Fruit fly (Drosophila melanogaster): Measurements from ENCODE around the gene CG9776.

DNA sequence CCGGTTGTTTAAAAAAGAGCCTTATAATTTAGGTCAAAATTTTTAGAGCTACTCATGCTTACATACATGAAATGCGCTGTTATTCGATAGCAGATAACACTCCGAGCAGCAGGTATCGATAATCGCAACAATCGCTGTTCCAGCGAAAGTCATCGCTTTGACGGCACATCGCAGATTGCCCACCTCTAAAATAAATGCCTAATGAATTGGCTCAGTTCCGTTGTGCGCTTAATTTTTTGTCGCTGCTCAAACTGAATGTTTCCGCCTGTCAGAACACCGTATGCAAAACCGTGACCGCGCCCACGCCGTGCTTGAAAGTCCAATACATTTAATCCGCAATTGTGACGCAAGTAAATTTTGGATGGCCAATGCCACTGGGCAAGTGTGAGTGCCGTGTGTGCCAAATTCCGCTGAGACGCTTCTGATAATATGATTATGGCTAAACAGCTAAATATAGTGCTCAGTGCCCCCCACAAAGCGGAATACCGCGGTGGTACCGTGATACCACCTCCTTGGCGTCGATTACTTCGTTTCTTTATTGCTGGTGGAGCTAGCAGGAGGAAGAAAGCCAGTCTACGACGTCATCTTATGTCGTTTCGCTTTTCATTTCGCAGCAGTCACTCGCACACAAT lies 14.2 kb downstream of the CG9776 start, which contains the start of gene CG9795:
- no peak for TF ChIP-seq h (GFP tag; optimal IDR thresholded peaks at IDR 0.05)
- TF ChIP-seq Hr78 (GFP tag; optimal IDR thresholded peaks at IDR 0.05): no peak
- TF ChIP-seq tai (GFP tag; optimal IDR thresholded peaks at IDR 0.05): no peak
- no peak for TF ChIP-seq brk (GFP tag; optimal IDR thresholded peaks at IDR 0.05)
- TF ChIP-seq rgr (GFP tag; optimal IDR thresholded peaks at IDR 0.05): no peak
- TF ChIP-seq OdsH (GFP tag; optimal IDR thresholded peaks at IDR 0.05): peak; percentile 37
- TF ChIP-seq dsf (GFP tag; optimal IDR thresholded peaks at IDR 0.05; ENCODE audit: borderline replicate concordance): no peak
- peak; percentile 27 for TF ChIP-seq Jra (GFP tag; optimal IDR thresholded peaks at IDR 0.05)
- no peak for TF ChIP-seq sage (GFP tag; optimal IDR thresholded peaks at IDR 0.05)
- TF ChIP-seq sv (GFP tag; optimal IDR thresholded peaks at IDR 0.05): no peak
- TF ChIP-seq dl (GFP tag; optimal IDR thresholded peaks at IDR 0.05; ENCODE audit: insufficient read depth in 1 of 2, partially characterized antibody in 2 of 2): no peak
- TF ChIP-seq Myc (optimal IDR thresholded peaks at IDR 0.05): no peak
- peak; percentile 32 for TF ChIP-seq br (GFP tag; optimal IDR thresholded peaks at IDR 0.05)
- TF ChIP-seq Hnf4 (GFP tag; optimal IDR thresholded peaks at IDR 0.05): no peak
